Fruit fly (Drosophila melanogaster): Measurements from ENCODE around the gene CG46339.

DNA sequence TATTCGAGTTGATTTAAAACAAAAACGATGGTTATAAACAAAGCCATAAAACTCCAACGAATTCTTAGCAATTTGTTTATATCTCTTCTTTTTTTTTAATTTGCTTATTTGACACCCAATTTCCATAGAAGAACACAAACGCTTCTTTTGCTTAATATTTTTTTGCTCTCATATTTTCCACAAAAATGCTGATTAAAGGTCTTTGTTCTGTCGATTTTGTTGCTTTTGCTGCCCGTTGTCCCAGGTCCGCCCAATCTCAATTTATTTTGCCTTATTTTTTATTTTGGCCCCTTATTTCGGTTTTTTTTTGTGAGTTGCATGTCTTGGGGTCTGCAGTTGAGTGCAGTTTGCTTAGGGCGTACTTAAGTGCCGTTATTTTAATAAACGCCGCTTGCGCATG lies 9.5 kb upstream of the CG46339 start:
- no peak for TF ChIP-seq CG8089 (GFP tag; optimal IDR thresholded peaks at IDR 0.05)
- TF ChIP-seq wdn (GFP tag; IDR thresholded peaks at IDR 0.05): no peak
- TF ChIP-seq ind (GFP tag; optimal IDR thresholded peaks at IDR 0.05): no peak
